Worm (Caenorhabditis elegans): ENCODE data around the gene sma-2.

ce11 chrIII:8719769-8720252, 29.7 kb upstream of the sma-2 start, which contains the start of gene hipr-1:
- TF ChIP-seq ceh-36 (tag; optimal IDR thresholded peaks at IDR 0.05) (no peak), ama-1 (optimal IDR thresholded peaks at IDR 0.05) (no peak), hmg-4 (GFP tag; optimal IDR thresholded peaks at IDR 0.05) (no peak), scrt-1 (GFP tag; IDR thresholded peaks at IDR 0.05) (no peak), pes-1 (GFP tag; IDR thresholded peaks at IDR 0.05) (no peak), sea-1 (GFP tag; conservative IDR thresholded peaks at IDR 0.05) (no peak)
